Worm (Caenorhabditis elegans) whole organism, L1 larva: ENCODE measurements around the gene F32A5.4.

ENCODE experiments used
- dpl-1 ChIP-seq, 3 experiments: fragments of 150-350 bp in 2 of 3; sonication (generic microtip) in 1 of 3; optimal IDR thresholded peaks; 2 replicates each; lab custom pipeline; 2014 to 2017; ENCODE audit warnings: missing biosample characterization in 3 of 3, missing genetic modification characterization in 3 of 3, missing genetic modification reagents in 3 of 3
- efl-1 ChIP-seq, 4 experiments: fragments of 150-350 bp; optimal IDR thresholded peaks in 3 of 4; peaks in 1 of 4; 1 replicate in 1 of 4; 2 replicates in 3 of 4; lab custom pipeline; 2014; ENCODE audit warnings: missing biosample characterization in 2 of 4, missing genetic modification characterization in 2 of 4, missing genetic modification reagents in 2 of 4
- lin-13 ChIP-seq: fragments of 150-350 bp; optimal IDR thresholded peaks from 2 replicates; lab custom pipeline; 2014; ENCODE audit warnings: missing biosample characterization, missing genetic modification reagents, missing genetic modification characterization
- nhr-28 ChIP-seq: fragments of 150-350 bp; optimal IDR thresholded peaks from 2 replicates; lab custom pipeline; 2014; ENCODE audit warnings: missing biosample characterization, missing genetic modification characterization
- pag-3 ChIP-seq: sonication (generic microtip); optimal IDR thresholded peaks from 2 replicates; lab custom pipeline; 2017; ENCODE audit warnings: missing genetic modification characterization, mild to moderate bottlenecking, missing compliant biosample characterization, antibody characterized with exemption, borderline replicate concordance; ENCODE audit not compliant: insufficient read depth
- pqm-1 ChIP-seq: sonication (generic microtip); optimal IDR thresholded peaks from 3 replicates; lab custom pipeline; 2017; ENCODE audit warnings: missing biosample characterization, missing genetic modification characterization
- skn-1 ChIP-seq: fragments of 150-350 bp; optimal IDR thresholded peaks from 2 replicates; lab custom pipeline; 2014; ENCODE audit warnings: missing biosample characterization, missing genetic modification characterization

DNA sequence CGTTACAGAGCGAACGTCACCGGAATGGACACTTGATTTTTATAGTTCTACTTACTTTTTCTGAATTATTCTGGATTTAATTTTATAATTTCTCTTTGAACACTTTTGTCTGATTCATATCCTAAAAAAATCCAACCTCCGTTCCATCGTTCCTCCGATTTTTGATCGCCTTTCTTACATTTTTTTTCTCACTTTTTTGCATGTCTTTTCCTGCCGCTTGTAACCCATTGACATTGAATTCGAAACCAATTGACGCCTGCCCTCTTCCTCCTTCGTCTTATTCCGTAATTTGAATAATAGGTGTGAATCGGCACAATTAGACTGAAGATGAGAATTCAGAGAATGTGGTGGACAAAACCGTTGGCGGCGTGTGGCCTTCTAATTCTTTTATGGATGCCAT lies 16.6 kb downstream of the F32A5.4 start, which contains the start of gene skpo-3:
- TF ChIP-seq pag-3 (tag; lab: Kevin White, UChicago) (no peak), pqm-1 (tag; lab: Kevin White, UChicago) (no peak), lin-13 (GFP tag; lab: Kevin White, UChicago) (no peak), dpl-1 (GFP tag; optimal IDR thresholded peaks at IDR 0.05; lab: Kevin White, UChicago) (no peak), nhr-28 (tag; lab: Kevin White, UChicago) (no peak), efl-1 (optimal IDR thresholded peaks at IDR 0.05; lab: Kevin White, UChicago) (no peak), efl-1 (GFP tag; optimal IDR thresholded peaks at IDR 0.05 in 1 of 2; lab: Kevin White, UChicago) (no peak), skn-1 (tag; lab: Kevin White, UChicago) (no peak)
